Worm (Caenorhabditis elegans) whole organism, L2 larva: ENCODE results near the gene ins-8.

ENCODE experiments used
- R02D3.7 ChIP-seq: fragments of 150-350 bp; optimal IDR thresholded peaks from 2 replicates; lab custom pipeline; 2014; ENCODE audit warnings: missing biosample characterization, missing genetic modification characterization
- alr-1 ChIP-seq: fragments of 150-350 bp; optimal IDR thresholded peaks from 2 replicates; lab custom pipeline; 2014; ENCODE audit warnings: missing biosample characterization, missing genetic modification characterization
- dmd-4 ChIP-seq: sonication (generic microtip); optimal IDR thresholded peaks from 2 replicates; lab custom pipeline; 2017; ENCODE audit warnings: missing biosample characterization, missing genetic modification characterization
- elt-1 ChIP-seq: fragments of 150-350 bp; optimal IDR thresholded peaks from 2 replicates; lab custom pipeline; 2014; ENCODE audit warnings: missing biosample characterization, missing genetic modification characterization
- nhr-11 ChIP-seq: fragments of 150-350 bp; optimal IDR thresholded peaks from 2 replicates; lab custom pipeline; 2014; ENCODE audit warnings: missing biosample characterization, missing genetic modification characterization
- nhr-12 ChIP-seq: fragments of 150-350 bp; optimal IDR thresholded peaks from 2 replicates; lab custom pipeline; 2014; ENCODE audit warnings: missing biosample characterization, missing genetic modification characterization
- sem-4 ChIP-seq: fragments of 150-350 bp; optimal IDR thresholded peaks from 2 replicates; lab custom pipeline; 2014; ENCODE audit warnings: missing biosample characterization, missing genetic modification reagents, missing genetic modification characterization
- ztf-11 ChIP-seq: sonication (generic microtip); optimal IDR thresholded peaks from 2 replicates; lab custom pipeline; 2017; ENCODE audit warnings: missing biosample characterization, missing genetic modification characterization

ce11 chrIV:9651234-9651633, 29.5 kb downstream of the ins-8 start, which contains the start of gene chca-1:
- no peak for TF ChIP-seq elt-1 (tag; lab: Kevin White, UChicago)
- TF ChIP-seq alr-1 (tag; lab: Kevin White, UChicago): no peak
- no peak for TF ChIP-seq sem-4 (tag; lab: Kevin White, UChicago)
- no peak for TF ChIP-seq dmd-4
- no peak for TF ChIP-seq R02D3.7 (tag; lab: Kevin White, UChicago)
- TF ChIP-seq nhr-11: no peak
- TF ChIP-seq nhr-12: no peak
- TF ChIP-seq ztf-11 (tag; lab: Kevin White, UChicago): no peak
